Worm (Caenorhabditis elegans) whole organism, L4 larva: ENCODE data around the gene eef-1A.2.
A peak's percentile ranks its signal among the peaks of the same experiment; 100 is the strongest.

Experiments
- D1046.2 ChIP-seq: fragments of 200-800 bp; sonication (Bioruptor generic); IDR thresholded peaks from 2 replicates; pipeline ENCODE4 v1.3.6; 2022; ENCODE audit warnings: missing genetic modification characterization, missing compliant biosample characterization
- F10B5.3 ChIP-seq: sonication (generic microtip); optimal IDR thresholded peaks from 2 replicates; lab custom pipeline; 2016; ENCODE audit warnings: mild to moderate bottlenecking, missing genetic modification characterization, missing compliant biosample characterization
- F49E8.2 ChIP-seq: sonication (generic microtip); optimal IDR thresholded peaks from 2 replicates; lab custom pipeline; 2016; ENCODE audit warnings: missing compliant biosample characterization, mild to moderate bottlenecking, missing genetic modification characterization, borderline replicate concordance
- T26A8.4 ChIP-seq: fragments of 200-800 bp; sonication (Bioruptor generic); IDR thresholded peaks from 2 replicates; pipeline ENCODE4 v1.3.6; 2022; ENCODE audit warnings: missing genetic modification characterization, missing compliant biosample characterization
- ZK337.2 ChIP-seq: fragments of 200-800 bp; sonication (Bioruptor generic); IDR thresholded peaks from 2 replicates; pipeline ENCODE4 v1.3.6; 2022; ENCODE audit warnings: missing genetic modification reagents, missing genetic modification characterization, missing compliant biosample characterization
- aha-1 ChIP-seq: fragments of 150-350 bp; peaks from one replicate; lab custom pipeline; 2014; ENCODE audit warnings: missing biosample characterization, missing genetic modification characterization
- attf-4 ChIP-seq: sonication (generic microtip); optimal IDR thresholded peaks from 3 replicates; lab custom pipeline; 2017; ENCODE audit warnings: missing biosample characterization, missing genetic modification characterization
- ceh-20 ChIP-seq: fragments of 200-800 bp; sonication (Bioruptor generic); IDR thresholded peaks from 2 replicates; pipeline ENCODE4 v1.3.6; 2022; ENCODE audit warnings: missing genetic modification reagents, missing genetic modification characterization, missing compliant biosample characterization
- ceh-28 ChIP-seq: fragments of 150-350 bp; optimal IDR thresholded peaks from 2 replicates; lab custom pipeline; 2014; ENCODE audit warnings: missing biosample characterization, missing genetic modification reagents, missing genetic modification characterization
- ceh-32 ChIP-seq: sonication (generic microtip); optimal IDR thresholded peaks from 2 replicates; lab custom pipeline; 2016; ENCODE audit warnings: mild to moderate bottlenecking, missing genetic modification characterization, missing compliant biosample characterization; ENCODE audit not compliant: poor library complexity
- ceh-62 ChIP-seq: sonication (generic microtip); optimal IDR thresholded peaks from 2 replicates; lab custom pipeline; 2017; ENCODE audit warnings: missing biosample characterization, missing genetic modification characterization
- ceh-82 ChIP-seq: sonication (generic microtip); optimal IDR thresholded peaks from 2 replicates; lab custom pipeline; 2017; ENCODE audit warnings: missing biosample characterization, missing genetic modification characterization
- ces-1 ChIP-seq: fragments of 150-350 bp; sonication (generic microtip); optimal IDR thresholded peaks from 4 replicates; lab custom pipeline; 2014; ENCODE audit warnings: missing biosample characterization, missing genetic modification reagents, missing genetic modification characterization
- daf-16 ChIP-seq, 3 experiments: sonication (generic microtip); optimal IDR thresholded peaks; 2 replicates each; lab custom pipeline; 2016 to 2017; ENCODE audit warnings: missing genetic modification characterization in 3 of 3, missing genetic modification reagents in 3 of 3, mild to moderate bottlenecking in 2 of 3, missing compliant biosample characterization in 2 of 3, missing biosample characterization in 1 of 3, moderate library complexity in 1 of 3
- daf-19 ChIP-seq: fragments of 200-800 bp; sonication (Bioruptor generic); conservative IDR thresholded peaks from 2 replicates; pipeline ENCODE4 v1.3.6; 2022; ENCODE audit warnings: missing genetic modification characterization, missing compliant biosample characterization
- daf-8 ChIP-seq: fragments of 200-800 bp; sonication (Bioruptor generic); IDR thresholded peaks from 2 replicates; pipeline ENCODE4 v1.3.6; 2022; ENCODE audit warnings: missing genetic modification characterization, missing compliant biosample characterization
- dmd-6 ChIP-seq: fragments of 200-800 bp; sonication (Bioruptor generic); IDR thresholded peaks from 2 replicates; pipeline ENCODE4 v1.3.6; 2022; ENCODE audit warnings: missing genetic modification reagents, missing genetic modification characterization, missing compliant biosample characterization
- dve-1 ChIP-seq: sonication (generic microtip); optimal IDR thresholded peaks from 2 replicates; lab custom pipeline; 2017; ENCODE audit warnings: antibody characterized with exemption, mild to moderate bottlenecking, missing genetic modification characterization, missing compliant biosample characterization; ENCODE audit not compliant: insufficient read depth
- egl-43 ChIP-seq: fragments of 200-800 bp; sonication (Bioruptor generic); IDR thresholded peaks from 2 replicates; pipeline ENCODE4 v1.3.6; 2022; ENCODE audit warnings: missing genetic modification reagents, missing genetic modification characterization, missing compliant biosample characterization
- hlh-11 ChIP-seq: fragments of 200-800 bp; sonication (Bioruptor generic); optimal IDR thresholded peaks from 2 replicates; lab custom pipeline; 2018; ENCODE audit warnings: mild to moderate bottlenecking, missing genetic modification characterization, missing compliant biosample characterization
- hlh-30 ChIP-seq: sonication (generic microtip); optimal IDR thresholded peaks from 2 replicates; lab custom pipeline; 2017; ENCODE audit warnings: antibody characterized with exemption, mild to moderate bottlenecking, missing genetic modification characterization, missing compliant biosample characterization; ENCODE audit not compliant: insufficient read depth
- hmg-1.1 ChIP-seq: fragments of 200-800 bp; sonication (Bioruptor generic); IDR thresholded peaks from 2 replicates; pipeline ENCODE4 v1.3.6; 2022; ENCODE audit warnings: missing genetic modification reagents, missing genetic modification characterization, missing compliant biosample characterization
- lin-29 ChIP-seq: fragments of 200-800 bp; sonication (Bioruptor generic); IDR thresholded peaks from 2 replicates; pipeline ENCODE4 v1.3.6; 2022; ENCODE audit warnings: missing genetic modification reagents, missing genetic modification characterization, missing compliant biosample characterization
- lin-38 ChIP-seq: fragments of 200-800 bp; sonication (Bioruptor generic); IDR thresholded peaks from 2 replicates; pipeline ENCODE4 v1.3.6; 2022; ENCODE audit warnings: missing genetic modification reagents, missing genetic modification characterization, missing compliant biosample characterization
- lir-3 ChIP-seq: sonication (generic microtip); optimal IDR thresholded peaks from 2 replicates; lab custom pipeline; 2016; ENCODE audit warnings: mild to moderate bottlenecking, missing genetic modification characterization, missing compliant biosample characterization
- lsy-2 ChIP-seq, 2 experiments: fragments of 150-350 bp in 1 of 2; sonication (generic microtip) in 1 of 2; optimal IDR thresholded peaks; 2 replicates each; lab custom pipeline; 2014 to 2017; ENCODE audit warnings: missing biosample characterization in 2 of 2, missing genetic modification characterization in 2 of 2
- madf-5 ChIP-seq, 2 experiments: fragments of 200-800 bp; sonication (Bioruptor generic); IDR thresholded peaks; 2 replicates each; pipeline ENCODE4 v1.3.6; 2022; ENCODE audit warnings: missing compliant biosample characterization in 2 of 2, missing genetic modification characterization in 2 of 2
- mdt-29 ChIP-seq: fragments of 200-800 bp; sonication (Bioruptor generic); IDR thresholded peaks from 2 replicates; pipeline ENCODE4 v1.3.6; 2022; ENCODE audit warnings: missing genetic modification reagents, missing genetic modification characterization, missing compliant biosample characterization
- mep-1 ChIP-seq: fragments of 150-350 bp; sonication (generic microtip); optimal IDR thresholded peaks from 3 replicates; lab custom pipeline; 2014; ENCODE audit warnings: missing biosample characterization, missing genetic modification characterization
- mxl-2 ChIP-seq: fragments of 200-800 bp; sonication (Bioruptor generic); conservative IDR thresholded peaks from 2 replicates; pipeline ENCODE4 v1.3.6; 2022; ENCODE audit warnings: missing genetic modification reagents, missing genetic modification characterization, missing compliant biosample characterization
- nhr-10 ChIP-seq: fragments of 150-350 bp; optimal IDR thresholded peaks from 2 replicates; lab custom pipeline; 2014; ENCODE audit warnings: missing biosample characterization, missing genetic modification characterization
- nhr-237 ChIP-seq: sonication (generic microtip); optimal IDR thresholded peaks from 2 replicates; lab custom pipeline; 2017; ENCODE audit warnings: missing biosample characterization, missing genetic modification characterization
- nhr-25 ChIP-seq: sonication (generic microtip); optimal IDR thresholded peaks from 2 replicates; lab custom pipeline; 2017; ENCODE audit warnings: missing genetic modification characterization, mild to moderate bottlenecking, missing compliant biosample characterization, antibody characterized with exemption, moderate library complexity, borderline replicate concordance; ENCODE audit not compliant: insufficient read depth
- nhr-28 ChIP-seq: fragments of 150-350 bp; optimal IDR thresholded peaks from 2 replicates; lab custom pipeline; 2014; ENCODE audit warnings: missing biosample characterization, missing genetic modification characterization
- nhr-42 ChIP-seq: fragments of 200-800 bp; sonication (Bioruptor generic); IDR thresholded peaks from 2 replicates; pipeline ENCODE4 v1.3.6; 2022; ENCODE audit warnings: missing genetic modification characterization, missing compliant biosample characterization
- nhr-48 ChIP-seq: sonication (generic microtip); optimal IDR thresholded peaks from 2 replicates; lab custom pipeline; 2016; ENCODE audit warnings: mild to moderate bottlenecking, missing genetic modification characterization, missing compliant biosample characterization
- nhr-6 ChIP-seq: fragments of 150-350 bp; optimal IDR thresholded peaks from 2 replicates; lab custom pipeline; 2014; ENCODE audit warnings: missing biosample characterization, missing genetic modification characterization
- nhr-77 ChIP-seq: fragments of 150-350 bp; optimal IDR thresholded peaks from 2 replicates; lab custom pipeline; 2014; ENCODE audit warnings: missing biosample characterization, missing genetic modification characterization
- pha-4 ChIP-seq, 2 experiments: fragments of 150-350 bp in 1 of 2; fragments of 200-800 bp in 1 of 2; sonication (Bioruptor generic) in 1 of 2; IDR thresholded peaks in 1 of 2; optimal IDR thresholded peaks in 1 of 2; 2 replicates each; pipeline versions ENCODE4 v1.3.6 to Lab custom; 2014 to 2022; ENCODE audit warnings: missing genetic modification characterization in 2 of 2, missing genetic modification reagents in 2 of 2, missing biosample characterization in 1 of 2, missing compliant biosample characterization in 1 of 2
- skn-1 ChIP-seq: fragments of 150-350 bp; optimal IDR thresholded peaks from 2 replicates; lab custom pipeline; 2014; ENCODE audit warnings: missing biosample characterization, missing genetic modification characterization
- snpc-1.2 ChIP-seq: fragments of 200-800 bp; sonication (Bioruptor generic); IDR thresholded peaks from 2 replicates; pipeline ENCODE4 v1.3.6; 2022; ENCODE audit warnings: missing genetic modification reagents, missing genetic modification characterization, missing compliant biosample characterization
- spr-1 ChIP-seq: sonication (generic microtip); optimal IDR thresholded peaks from 2 replicates; lab custom pipeline; 2016; ENCODE audit warnings: mild to moderate bottlenecking, missing genetic modification characterization, missing compliant biosample characterization
- spr-3 ChIP-seq: fragments of 200-800 bp; sonication (Bioruptor generic); optimal IDR thresholded peaks from 2 replicates; lab custom pipeline; 2018; ENCODE audit warnings: mild to moderate bottlenecking, missing genetic modification characterization, missing compliant biosample characterization
- tag-97 ChIP-seq: fragments of 200-800 bp; sonication (Bioruptor generic); IDR thresholded peaks from 2 replicates; pipeline ENCODE4 v1.3.6; 2022; ENCODE audit warnings: missing genetic modification characterization, missing compliant biosample characterization
- unc-130 ChIP-seq: sonication (generic microtip); optimal IDR thresholded peaks from 2 replicates; lab custom pipeline; 2016; ENCODE audit warnings: missing genetic modification reagents, missing genetic modification characterization, missing compliant biosample characterization
- unc-39 ChIP-seq: sonication (generic microtip); optimal IDR thresholded peaks from 2 replicates; lab custom pipeline; 2017; ENCODE audit warnings: missing biosample characterization, missing genetic modification characterization
- vab-7 ChIP-seq: fragments of 200-800 bp; sonication (Bioruptor generic); IDR thresholded peaks from 2 replicates; pipeline ENCODE4 v1.3.6; 2022; ENCODE audit warnings: missing genetic modification reagents, missing genetic modification characterization, missing compliant biosample characterization
- zip-11 ChIP-seq: fragments of 200-800 bp; sonication (Bioruptor generic); IDR thresholded peaks from 2 replicates; pipeline ENCODE4 v1.3.6; 2022; ENCODE audit warnings: missing genetic modification characterization, missing compliant biosample characterization
- zip-2 ChIP-seq: fragments of 150-350 bp; optimal IDR thresholded peaks from 2 replicates; lab custom pipeline; 2014; ENCODE audit warnings: missing biosample characterization, missing genetic modification characterization
- ztf-7 ChIP-seq: fragments of 150-350 bp; optimal IDR thresholded peaks from 2 replicates; lab custom pipeline; 2014; ENCODE audit warnings: missing biosample characterization, missing genetic modification characterization

Gene eef-1A.2

ce11 chrX:7825707-7826106 is 2.3 kb downstream of the eef-1A.2 start (continued):
- no peak for TF ChIP-seq F49E8.2 (tag; lab: Kevin White, UChicago)
- TF ChIP-seq ceh-28: no peak
- TF ChIP-seq nhr-42 (GFP tag; lab: Robert Waterston, UW): 0 out of 2 replicates have a peak, but pooled peaks have one; percentile 13
- TF ChIP-seq mep-1 (tag; lab: Kevin White, UChicago): peak; percentile 75
- TF ChIP-seq unc-130 (GFP tag; lab: Kevin White, UChicago): no peak
- 0 out of 2 replicates have a peak, but pooled peaks have one; percentile 11 for TF ChIP-seq ceh-20 (GFP tag; lab: Robert Waterston, UW)
- TF ChIP-seq hlh-11: peak; percentile 60
- no peak for TF ChIP-seq D1046.2
- no peak for TF ChIP-seq nhr-237 (tag; lab: Kevin White, UChicago)
- TF ChIP-seq nhr-10: no peak
- peak; percentile 50 for TF ChIP-seq hlh-30 (tag; lab: Kevin White, UChicago)
- TF ChIP-seq dve-1 (tag; lab: Kevin White, UChicago): peak; percentile 37
- TF ChIP-seq daf-8 (GFP tag; lab: Robert Waterston, UW): no peak
- TF ChIP-seq mdt-29: no peak
- TF ChIP-seq nhr-48 (tag; lab: Kevin White, UChicago): no peak
- peak in 1 of 2 experiments; percentile 71 for TF ChIP-seq daf-16 (GFP tag; optimal IDR thresholded peaks at IDR 0.05; lab: Kevin White, UChicago)
- peak; percentile 73 for TF ChIP-seq daf-16 (tag; optimal IDR thresholded peaks at IDR 0.05; lab: Kevin White, UChicago)
- TF ChIP-seq nhr-28 (tag; lab: Kevin White, UChicago): peak; percentile 78
- TF ChIP-seq egl-43: peak; percentile 42; the same call in 1 of the 2 replicates
- TF ChIP-seq spr-1: no peak
- no peak for TF ChIP-seq ces-1 (GFP tag; lab: Kevin White, UChicago)
- TF ChIP-seq tag-97 (GFP tag; lab: Robert Waterston, UW): no peak
- TF ChIP-seq ceh-82 (tag; lab: Kevin White, UChicago): no peak
- TF ChIP-seq vab-7: no peak
- no peak for TF ChIP-seq hmg-1.1 (GFP tag; lab: Robert Waterston, UW)
- peak; percentile 71 for TF ChIP-seq nhr-6
- no peak for TF ChIP-seq lin-38 (GFP tag; lab: Robert Waterston, UW)
- no peak for TF ChIP-seq skn-1 (tag; lab: Kevin White, UChicago)
- TF ChIP-seq spr-3 (GFP tag; lab: Kevin White, UChicago): no peak
- TF ChIP-seq daf-19 (GFP tag; lab: Robert Waterston, UW): 0 out of 2 replicates have a peak, but pooled peaks have one; percentile 18
- no peak for TF ChIP-seq F10B5.3 (tag; lab: Kevin White, UChicago)
- TF ChIP-seq zip-2 (tag; lab: Kevin White, UChicago): peak; percentile 50
- TF ChIP-seq ztf-7 (tag; lab: Kevin White, UChicago): peak; percentile 97
- no peak for TF ChIP-seq lin-29 (GFP tag; lab: Robert Waterston, UW)
- 0 out of 2 replicates have a peak, but pooled peaks have one; percentile 28 for TF ChIP-seq pha-4 (GFP tag; IDR thresholded peaks at IDR 0.05; lab: Robert Waterston, UW)
- no peak for TF ChIP-seq pha-4 (tag; optimal IDR thresholded peaks at IDR 0.05; lab: Kevin White, UChicago)
- no peak for TF ChIP-seq unc-39 (tag; lab: Kevin White, UChicago)
- no peak for TF ChIP-seq attf-4
- no peak for TF ChIP-seq madf-5 (GFP tag; IDR thresholded peaks at IDR 0.05; lab: Robert Waterston, UW)
- peak; percentile 18 for TF ChIP-seq nhr-77 (tag; lab: Kevin White, UChicago)
- TF ChIP-seq ceh-32: no peak
- TF ChIP-seq ZK337.2 (GFP tag; lab: Robert Waterston, UW): no peak
- TF ChIP-seq dmd-6 (GFP tag; lab: Robert Waterston, UW): peak; percentile 30; the same call in 1 of the 2 replicates
- TF ChIP-seq aha-1 (tag; lab: Kevin White, UChicago): peak; percentile 6
- peak; percentile 31; the same call in 1 of the 2 replicates for TF ChIP-seq T26A8.4 (GFP tag; lab: Robert Waterston, UW)
- no peak for TF ChIP-seq lir-3 (tag; lab: Kevin White, UChicago)
- peak; percentile 35 for TF ChIP-seq nhr-25 (tag; lab: Kevin White, UChicago)
- TF ChIP-seq ceh-62 (tag; lab: Kevin White, UChicago): no peak
- TF ChIP-seq mxl-2: no peak
- TF ChIP-seq zip-11: no peak
- TF ChIP-seq lsy-2 (tag; optimal IDR thresholded peaks at IDR 0.05; lab: Kevin White, UChicago): peak in 1 of 2 experiments; percentile 48
- TF ChIP-seq snpc-1.2 (GFP tag; lab: Robert Waterston, UW): no peak
